Fruit fly (Drosophila melanogaster) whole organism, embryonic: Measurements from ENCODE around the gene CG33095.

ENCODE experiments used
- CG10462 ChIP-seq: fragments of 200-800 bp; sonication (Bioruptor generic); optimal IDR thresholded peaks from 2 replicates; lab custom pipeline; 2016; ENCODE audit warnings: missing biosample characterization, missing genetic modification characterization
- CG1602 ChIP-seq: fragments of 200-800 bp; sonication (Bioruptor generic); optimal IDR thresholded peaks from 3 replicates; lab custom pipeline; 2016; ENCODE audit warnings: missing biosample characterization, missing genetic modification characterization
- CG1647 ChIP-seq: fragments of 200-800 bp; sonication (Bioruptor generic); optimal IDR thresholded peaks from 3 replicates; lab custom pipeline; 2016; ENCODE audit warnings: missing biosample characterization, missing genetic modification characterization
- CG18011 ChIP-seq: fragments of 200-800 bp; sonication (Bioruptor generic); optimal IDR thresholded peaks from 2 replicates; lab custom pipeline; 2017; ENCODE audit warnings: missing biosample characterization, missing genetic modification characterization, mild to moderate bottlenecking, moderate library complexity, missing genotype
- CG1832 ChIP-seq: fragments of 200-800 bp; sonication (Bioruptor generic); optimal IDR thresholded peaks from 2 replicates; lab custom pipeline; 2017; ENCODE audit warnings: missing biosample characterization, mild to moderate bottlenecking, missing genetic modification characterization, inconsistent platforms
- CG30403 ChIP-seq: fragments of 200-800 bp; sonication (Bioruptor generic); optimal IDR thresholded peaks from 3 replicates; lab custom pipeline; 2016; ENCODE audit warnings: missing biosample characterization, missing genetic modification characterization
- CG31388 ChIP-seq: fragments of 200-800 bp; sonication (Bioruptor generic); optimal IDR thresholded peaks from 2 replicates; lab custom pipeline; 2016; ENCODE audit warnings: missing biosample characterization, missing genetic modification characterization
- CG42726 ChIP-seq: fragments of 200-800 bp; sonication (Bioruptor generic); IDR thresholded peaks from 2 replicates; pipeline ENCODE4 v1.3.6; 2022; ENCODE audit warnings: missing biosample characterization, missing genetic modification characterization; ENCODE audit not compliant: partially characterized antibody
- CG4328 ChIP-seq: fragments of 200-800 bp; sonication (Bioruptor generic); optimal IDR thresholded peaks from 3 replicates; lab custom pipeline; 2017; ENCODE audit warnings: missing biosample characterization, missing genetic modification reagents, missing genetic modification characterization
- CG4820 ChIP-seq: fragments of 200-800 bp; sonication (Bioruptor generic); optimal IDR thresholded peaks from 3 replicates; lab custom pipeline; 2016; ENCODE audit warnings: missing biosample characterization, missing genetic modification characterization
- CG4854 ChIP-seq: fragments of 200-800 bp; sonication (Bioruptor generic); optimal IDR thresholded peaks from 2 replicates; lab custom pipeline; 2016; ENCODE audit warnings: missing biosample characterization, missing genetic modification characterization, inconsistent platforms
- CG5180 ChIP-seq: fragments of 200-800 bp; sonication (Bioruptor generic); optimal IDR thresholded peaks from 3 replicates; lab custom pipeline; 2017; ENCODE audit warnings: missing biosample characterization, missing genetic modification characterization, mild to moderate bottlenecking, moderate library complexity, missing genetic modification reagents
- CG5953 ChIP-seq: fragments of 200-800 bp; sonication (Bioruptor generic); IDR thresholded peaks from 2 replicates; pipeline ENCODE4 v1.3.6; 2022; ENCODE audit warnings: missing biosample characterization, missing genetic modification characterization
- CG6272 ChIP-seq: fragments of 200-800 bp; sonication (Bioruptor generic); IDR thresholded peaks from 2 replicates; pipeline ENCODE4 v1.3.6; 2022; ENCODE audit warnings: missing biosample characterization, missing genetic modification characterization
- CG6654 ChIP-seq: fragments of 200-800 bp; sonication (Bioruptor generic); optimal IDR thresholded peaks from 2 replicates; lab custom pipeline; 2017; ENCODE audit warnings: missing biosample characterization, mild to moderate bottlenecking, missing genetic modification characterization
- CG7928 ChIP-seq: fragments of 200-800 bp; sonication (Bioruptor generic); optimal IDR thresholded peaks from 2 replicates; lab custom pipeline; 2017; ENCODE audit warnings: missing biosample characterization, mild to moderate bottlenecking, missing genetic modification characterization
- CG8290 ChIP-seq, 3 experiments: fragments of 200-800 bp; sonication (Bioruptor generic); optimal IDR thresholded peaks; 2 replicates each; lab custom pipeline; 2016 to 2019; ENCODE audit warnings: missing biosample characterization in 3 of 3, missing genetic modification characterization in 3 of 3, mild to moderate bottlenecking in 2 of 3, moderate library complexity in 1 of 3
- CG9797 ChIP-seq: fragments of 200-800 bp; sonication (Bioruptor generic); optimal IDR thresholded peaks from 3 replicates; lab custom pipeline; 2018; ENCODE audit warnings: missing biosample characterization, mild to moderate bottlenecking, missing genetic modification characterization
- CTCF ChIP-seq: fragments of 200-800 bp; sonication (Bioruptor generic); optimal IDR thresholded peaks from 2 replicates; lab custom pipeline; 2017; ENCODE audit warnings: missing biosample characterization, mild to moderate bottlenecking, missing genetic modification characterization, moderate library complexity
- CoRest ChIP-seq: fragments of 200-800 bp; sonication (Bioruptor generic); optimal IDR thresholded peaks from 3 replicates; lab custom pipeline; 2018; ENCODE audit warnings: missing biosample characterization, mild to moderate bottlenecking, missing genetic modification characterization, moderate library complexity
- D19A ChIP-seq: fragments of 200-800 bp; optimal IDR thresholded peaks from 3 replicates; lab custom pipeline; 2019; ENCODE audit warnings: missing biosample characterization, mild to moderate bottlenecking, missing genetic modification characterization, moderate library complexity
- Dbx ChIP-seq: fragments of 200-800 bp; sonication (Bioruptor generic); IDR thresholded peaks from 3 replicates; pipeline ENCODE4 v1.3.6; 2022; ENCODE audit warnings: missing biosample characterization, missing genetic modification characterization
- ERR ChIP-seq: fragments of 200-800 bp; sonication (Bioruptor generic); optimal IDR thresholded peaks from 2 replicates; lab custom pipeline; 2016; ENCODE audit warnings: missing biosample characterization, missing genetic modification characterization
- Jarid2 ChIP-seq: fragments of 200-800 bp; sonication (Bioruptor generic); optimal IDR thresholded peaks from 3 replicates; lab custom pipeline; 2017; ENCODE audit warnings: mild to moderate bottlenecking, missing biosample characterization, missing genetic modification reagents, missing genetic modification characterization
- Lhr ChIP-seq: fragments of 200-800 bp; sonication (Bioruptor generic); optimal IDR thresholded peaks from 3 replicates; lab custom pipeline; 2017; ENCODE audit warnings: mild to moderate bottlenecking, missing biosample characterization, missing genetic modification reagents, missing genetic modification characterization
- NFAT ChIP-seq: fragments of 200-800 bp; sonication (Bioruptor generic); IDR thresholded peaks from 2 replicates; pipeline ENCODE4 v1.3.6; 2022; ENCODE audit warnings: missing biosample characterization, missing genetic modification characterization
- Ptx1 ChIP-seq: fragments of 200-800 bp; sonication (Bioruptor generic); IDR thresholded peaks from 2 replicates; pipeline ENCODE4 v1.3.6; 2022; ENCODE audit warnings: missing biosample characterization, missing genetic modification characterization
- Six4 ChIP-seq: fragments of 200-800 bp; sonication (Bioruptor generic); optimal IDR thresholded peaks from 2 replicates; lab custom pipeline; 2016; ENCODE audit warnings: missing biosample characterization, missing genetic modification characterization
- YL-1 ChIP-seq: fragments of 200-800 bp; sonication (Bioruptor generic); optimal IDR thresholded peaks from 3 replicates; lab custom pipeline; 2017; ENCODE audit warnings: missing biosample characterization, mild to moderate bottlenecking, missing genetic modification characterization
- ac ChIP-seq: fragments of 200-800 bp; sonication (Bioruptor generic); optimal IDR thresholded peaks from 3 replicates; lab custom pipeline; 2017; ENCODE audit warnings: missing biosample characterization, mild to moderate bottlenecking, missing genetic modification characterization
- ap ChIP-seq: fragments of 200-800 bp; sonication (Bioruptor generic); IDR thresholded peaks from 2 replicates; pipeline ENCODE4 v1.3.6; 2022; ENCODE audit warnings: missing biosample characterization, missing genetic modification characterization
- bcd ChIP-seq: fragments of 200-800 bp; sonication (Bioruptor generic); optimal IDR thresholded peaks from 2 replicates; lab custom pipeline; 2017; ENCODE audit warnings: missing biosample characterization, mild to moderate bottlenecking, missing genetic modification characterization
- chif ChIP-seq, 2 experiments: fragments of 200-800 bp; sonication (Bioruptor generic); optimal IDR thresholded peaks; 3 replicates each; lab custom pipeline; 2016; ENCODE audit warnings: missing biosample characterization in 2 of 2, missing genetic modification characterization in 2 of 2
- chm ChIP-seq: fragments of 200-800 bp; sonication (Bioruptor generic); IDR thresholded peaks from 2 replicates; pipeline ENCODE4 v1.3.6; 2022; ENCODE audit warnings: missing biosample characterization, missing genetic modification characterization
- crc ChIP-seq: fragments of 200-800 bp; sonication (Bioruptor generic); optimal IDR thresholded peaks from 2 replicates; lab custom pipeline; 2016; ENCODE audit warnings: missing biosample characterization, missing genetic modification characterization
- disco-r ChIP-seq: fragments of 200-800 bp; sonication (Bioruptor generic); optimal IDR thresholded peaks from 2 replicates; lab custom pipeline; 2016; ENCODE audit warnings: missing biosample characterization, missing genetic modification characterization
- gsb ChIP-seq: fragments of 200-800 bp; sonication (Bioruptor generic); IDR thresholded peaks from 2 replicates; pipeline ENCODE4 v1.3.6; 2022; ENCODE audit warnings: missing biosample characterization, missing genetic modification characterization
- h ChIP-seq: fragments of >200 bp; optimal IDR thresholded peaks from 2 replicates; lab custom pipeline; 2017
- lov ChIP-seq, 2 experiments: fragments of 200-800 bp in 1 of 2; fragments of >200 bp in 1 of 2; sonication (Bioruptor generic) in 1 of 2; IDR thresholded peaks in 1 of 2; optimal IDR thresholded peaks in 1 of 2; 2 replicates in 1 of 2; 3 replicates in 1 of 2; pipeline versions ENCODE4 v1.3.6 to Lab custom; 2017 to 2022; ENCODE audit warnings: missing biosample characterization in 1 of 2, missing genetic modification characterization in 1 of 2
- maf-S ChIP-seq: fragments of 200-800 bp; sonication (Bioruptor generic); optimal IDR thresholded peaks from 2 replicates; lab custom pipeline; 2016; ENCODE audit warnings: missing biosample characterization, missing genetic modification characterization
- nerfin-2 ChIP-seq: fragments of 200-800 bp; sonication (Bioruptor generic); IDR thresholded peaks from 2 replicates; pipeline ENCODE4 v1.3.6; 2022; ENCODE audit warnings: missing biosample characterization, missing genetic modification characterization; ENCODE audit not compliant: partially characterized antibody
- p53 ChIP-seq: fragments of 200-800 bp; sonication (Bioruptor generic); optimal IDR thresholded peaks from 2 replicates; lab custom pipeline; 2016; ENCODE audit warnings: missing biosample characterization, missing genetic modification characterization
- repo ChIP-seq: fragments of 200-800 bp; sonication (Bioruptor generic); optimal IDR thresholded peaks from 2 replicates; lab custom pipeline; 2016; ENCODE audit warnings: missing biosample characterization, missing genetic modification characterization
- ro ChIP-seq: fragments of 200-800 bp; sonication (Bioruptor generic); IDR thresholded peaks from 2 replicates; pipeline ENCODE4 v1.3.6; 2022; ENCODE audit warnings: missing biosample characterization, missing genetic modification characterization
- sc ChIP-seq, 3 experiments: fragments of >200 bp in 2 of 3; fragments of 200-800 bp in 1 of 3; sonication (Bioruptor generic) in 1 of 3; optimal IDR thresholded peaks; 2 replicates in 2 of 3; 3 replicates in 1 of 3; lab custom pipeline; 2017; ENCODE audit warnings: mild to moderate bottlenecking in 1 of 3, missing biosample characterization in 1 of 3, missing genetic modification characterization in 1 of 3, missing genetic modification reagents in 1 of 3
- scrt ChIP-seq: fragments of 200-800 bp; sonication (Bioruptor generic); optimal IDR thresholded peaks from 2 replicates; lab custom pipeline; 2018; ENCODE audit warnings: missing biosample characterization, mild to moderate bottlenecking, missing genetic modification characterization, moderate library complexity
- sisA ChIP-seq: fragments of 200-800 bp; sonication (Bioruptor generic); IDR thresholded peaks from 2 replicates; pipeline ENCODE4 v1.3.6; 2022; ENCODE audit warnings: missing biosample characterization, missing genetic modification characterization
- stwl ChIP-seq: fragments of 200-800 bp; sonication (Bioruptor generic); optimal IDR thresholded peaks from 3 replicates; lab custom pipeline; 2018; ENCODE audit warnings: missing biosample characterization, mild to moderate bottlenecking, missing genetic modification characterization, moderate library complexity
- tin ChIP-seq: fragments of 200-800 bp; sonication (Bioruptor generic); optimal IDR thresholded peaks from 3 replicates; lab custom pipeline; 2016; ENCODE audit warnings: missing biosample characterization, missing genetic modification characterization
- zf30C ChIP-seq: fragments of 200-800 bp; sonication (Bioruptor generic); optimal IDR thresholded peaks from 3 replicates; lab custom pipeline; 2018; ENCODE audit warnings: missing biosample characterization, mild to moderate bottlenecking, missing genetic modification characterization

Gene CG33095

dm6 chr3R:25049742-25050517 is 47.5 kb upstream of the CG33095 start (continued):
- TF ChIP-seq scrt (GFP tag; lab: Kevin White, UChicago) = no peak
- TF ChIP-seq bcd (GFP tag; lab: Kevin White, UChicago) = no peak
- no peak for TF ChIP-seq ap (GFP tag; lab: Robert Waterston, UW)
- TF ChIP-seq CG1832 (GFP tag; lab: Kevin White, UChicago) = no peak
- no peak for TF ChIP-seq CG4328 (GFP tag; lab: Kevin White, UChicago)
- TF ChIP-seq disco-r (GFP tag; lab: Kevin White, UChicago) = no peak
- TF ChIP-seq CG5953 (GFP tag; lab: Robert Waterston, UW) = no peak
- no peak for TF ChIP-seq CG31388 (GFP tag; lab: Kevin White, UChicago)
- TF ChIP-seq D19A = no peak
- no peak for TF ChIP-seq sisA (GFP tag; lab: Robert Waterston, UW)
- no peak for TF ChIP-seq CG30403
- no peak for TF ChIP-seq tin (GFP tag; lab: Kevin White, UChicago)
- peak; percentile 60 for TF ChIP-seq CG8290 (GFP tag; optimal IDR thresholded peaks at IDR 0.05; lab: Kevin White, UChicago)
- TF ChIP-seq CG8290 (tag; optimal IDR thresholded peaks at IDR 0.05; lab: Kevin White, UChicago) = peak; percentile 68 to 70
- TF ChIP-seq p53 (GFP tag; lab: Kevin White, UChicago) = peak; percentile 42
- TF ChIP-seq CTCF (GFP tag; lab: Kevin White, UChicago) = no peak
- TF ChIP-seq h (lab: Kevin White, UChicago) = no peak
- no peak for TF ChIP-seq Six4 (GFP tag; lab: Kevin White, UChicago)
- no peak for TF ChIP-seq repo
- no peak for TF ChIP-seq CG10462
- TF ChIP-seq lov (optimal IDR thresholded peaks at IDR 0.05; lab: Kevin White, UChicago) = no peak
- TF ChIP-seq lov (GFP tag; IDR thresholded peaks at IDR 0.05; lab: Robert Waterston, UW) = no peak
- no peak for TF ChIP-seq ac (GFP tag; lab: Kevin White, UChicago)
- TF ChIP-seq CG7928 (GFP tag; lab: Kevin White, UChicago) = no peak
- TF ChIP-seq CG5180 (GFP tag; lab: Kevin White, UChicago) = peak; percentile 86
- TF ChIP-seq CoRest = peak; percentile 14
- no peak for TF ChIP-seq maf-S (GFP tag; lab: Kevin White, UChicago)
- no peak for TF ChIP-seq YL-1 (GFP tag; lab: Kevin White, UChicago)
- no peak for TF ChIP-seq CG1647 (GFP tag; lab: Kevin White, UChicago)
- peak; percentile 73 for TF ChIP-seq stwl (tag; lab: Kevin White, UChicago)
- no peak for TF ChIP-seq Ptx1 (GFP tag; lab: Robert Waterston, UW)
- no peak for TF ChIP-seq CG4820 (GFP tag; lab: Kevin White, UChicago)
- TF ChIP-seq chm = no peak
- peak; percentile 11 for TF ChIP-seq zf30C (GFP tag; lab: Kevin White, UChicago)
- TF ChIP-seq nerfin-2 (GFP tag; lab: Robert Waterston, UW) = no peak
- TF ChIP-seq sc (optimal IDR thresholded peaks at IDR 0.05; lab: Kevin White, UChicago) = no peak
- TF ChIP-seq sc (GFP tag; optimal IDR thresholded peaks at IDR 0.05; lab: Kevin White, UChicago) = no peak
- no peak for TF ChIP-seq CG9797 (GFP tag; lab: Kevin White, UChicago)
- no peak for TF ChIP-seq ERR (GFP tag; lab: Kevin White, UChicago)
- TF ChIP-seq CG6272 = no peak
- peak; percentile 85 for TF ChIP-seq Jarid2 (GFP tag; lab: Kevin White, UChicago)
- no peak for TF ChIP-seq chif (GFP tag; optimal IDR thresholded peaks at IDR 0.05; lab: Kevin White, UChicago)
- TF ChIP-seq CG1602 (GFP tag; lab: Kevin White, UChicago) = no peak
- TF ChIP-seq CG42726 (GFP tag; lab: Robert Waterston, UW) = no peak
- no peak for TF ChIP-seq Lhr (GFP tag; lab: Kevin White, UChicago)
- no peak for TF ChIP-seq CG4854 (GFP tag; lab: Kevin White, UChicago)
- no peak for TF ChIP-seq Dbx (GFP tag; lab: Robert Waterston, UW)
- peak; percentile 10 for TF ChIP-seq crc
- no peak for TF ChIP-seq gsb (GFP tag; lab: Robert Waterston, UW)
- no peak for TF ChIP-seq CG18011 (GFP tag; lab: Kevin White, UChicago)
- TF ChIP-seq CG6654 (GFP tag; lab: Kevin White, UChicago) = no peak
- no peak for TF ChIP-seq ro (GFP tag; lab: Robert Waterston, UW)
- no peak for TF ChIP-seq NFAT (GFP tag; lab: Robert Waterston, UW)
